Worm (Caenorhabditis elegans) whole organism, L4 larva: ENCODE data around the gene B0361.9.

Experiments used
- F10B5.3 ChIP-seq: sonication (generic microtip); optimal IDR thresholded peaks from 2 replicates; lab custom pipeline; 2016; ENCODE audit warnings: mild to moderate bottlenecking, missing genetic modification characterization, missing compliant biosample characterization
- T26A8.4 ChIP-seq: fragments of 200-800 bp; sonication (Bioruptor generic); IDR thresholded peaks from 2 replicates; pipeline ENCODE4 v1.3.6; 2022; ENCODE audit warnings: missing genetic modification characterization, missing compliant biosample characterization
- Y105C5A.15 ChIP-seq: fragments of 200-800 bp; sonication (Bioruptor generic); IDR thresholded peaks from 2 replicates; pipeline ENCODE4 v1.3.6; 2022; ENCODE audit warnings: missing genetic modification characterization, missing compliant biosample characterization
- Y48G9A.11 ChIP-seq: fragments of 200-800 bp; sonication (Bioruptor generic); IDR thresholded peaks from 2 replicates; pipeline ENCODE4 v1.3.6; 2022; ENCODE audit warnings: missing genetic modification reagents, missing genetic modification characterization, missing compliant biosample characterization
- Y5F2A.4 ChIP-seq: fragments of 200-800 bp; sonication (Bioruptor generic); optimal IDR thresholded peaks from 2 replicates; lab custom pipeline; 2018; ENCODE audit warnings: mild to moderate bottlenecking, missing genetic modification characterization, missing compliant biosample characterization
- ZK546.5 ChIP-seq, 2 experiments: sonication (generic microtip); optimal IDR thresholded peaks; 2 replicates each; lab custom pipeline; 2017; ENCODE audit warnings: missing biosample characterization in 2 of 2, missing genetic modification characterization in 2 of 2
- aly-2 ChIP-seq: sonication (generic microtip); optimal IDR thresholded peaks from 2 replicates; lab custom pipeline; 2018; ENCODE audit warnings: missing biosample characterization, missing genetic modification characterization
- ama-1 ChIP-seq: fragments of 150-350 bp; optimal IDR thresholded peaks from 2 replicates; lab custom pipeline; 2014; ENCODE audit warnings: inconsistent platforms, mixed read lengths
- arid-1 ChIP-seq: fragments of 200-800 bp; sonication (Bioruptor generic); conservative IDR thresholded peaks from 2 replicates; pipeline ENCODE4 v1.3.6; 2022; ENCODE audit warnings: missing genetic modification reagents, missing genetic modification characterization, missing compliant biosample characterization
- cey-2 ChIP-seq: sonication (generic microtip); optimal IDR thresholded peaks from 3 replicates; lab custom pipeline; 2017; ENCODE audit warnings: missing genetic modification characterization, mild to moderate bottlenecking, missing compliant biosample characterization, antibody characterized with exemption, borderline replicate concordance; ENCODE audit not compliant: insufficient read depth
- daf-16 ChIP-seq, 3 experiments: sonication (generic microtip); optimal IDR thresholded peaks; 2 replicates each; lab custom pipeline; 2016 to 2017; ENCODE audit warnings: missing genetic modification characterization in 3 of 3, missing genetic modification reagents in 3 of 3, mild to moderate bottlenecking in 2 of 3, missing compliant biosample characterization in 2 of 3, missing biosample characterization in 1 of 3, moderate library complexity in 1 of 3
- daf-8 ChIP-seq: fragments of 200-800 bp; sonication (Bioruptor generic); IDR thresholded peaks from 2 replicates; pipeline ENCODE4 v1.3.6; 2022; ENCODE audit warnings: missing genetic modification characterization, missing compliant biosample characterization
- dmd-8 ChIP-seq: fragments of 200-800 bp; sonication (Bioruptor generic); IDR thresholded peaks from 2 replicates; pipeline ENCODE4 v1.3.6; 2022; ENCODE audit warnings: missing genetic modification characterization, missing compliant biosample characterization
- dpl-1 ChIP-seq: fragments of 150-350 bp; optimal IDR thresholded peaks from 2 replicates; lab custom pipeline; 2014; ENCODE audit warnings: missing biosample characterization, missing genetic modification reagents, missing genetic modification characterization
- dve-1 ChIP-seq: sonication (generic microtip); optimal IDR thresholded peaks from 2 replicates; lab custom pipeline; 2017; ENCODE audit warnings: antibody characterized with exemption, mild to moderate bottlenecking, missing genetic modification characterization, missing compliant biosample characterization; ENCODE audit not compliant: insufficient read depth
- egl-27 ChIP-seq: sonication (generic microtip); optimal IDR thresholded peaks from 3 replicates; lab custom pipeline; 2017; ENCODE audit warnings: missing biosample characterization, missing genetic modification reagents, missing genetic modification characterization
- fkh-10 ChIP-seq: fragments of 150-350 bp; optimal IDR thresholded peaks from 2 replicates; lab custom pipeline; 2014; ENCODE audit warnings: missing biosample characterization, missing genetic modification reagents, missing genetic modification characterization
- hlh-11 ChIP-seq: fragments of 200-800 bp; sonication (Bioruptor generic); optimal IDR thresholded peaks from 2 replicates; lab custom pipeline; 2018; ENCODE audit warnings: mild to moderate bottlenecking, missing genetic modification characterization, missing compliant biosample characterization
- hmg-1.1 ChIP-seq: fragments of 200-800 bp; sonication (Bioruptor generic); IDR thresholded peaks from 2 replicates; pipeline ENCODE4 v1.3.6; 2022; ENCODE audit warnings: missing genetic modification reagents, missing genetic modification characterization, missing compliant biosample characterization
- lim-7 ChIP-seq: fragments of 200-800 bp; sonication (Bioruptor generic); IDR thresholded peaks from 2 replicates; pipeline ENCODE4 v1.3.6; 2022; ENCODE audit warnings: missing genetic modification characterization, missing compliant biosample characterization
- lin-13 ChIP-seq: fragments of 150-350 bp; optimal IDR thresholded peaks from 2 replicates; lab custom pipeline; 2014; ENCODE audit warnings: missing biosample characterization, missing genetic modification reagents, missing genetic modification characterization
- lin-15B ChIP-seq: fragments of 150-350 bp; sonication (generic microtip); optimal IDR thresholded peaks from 3 replicates; lab custom pipeline; 2014; ENCODE audit warnings: missing biosample characterization, missing genetic modification characterization
- lin-38 ChIP-seq: fragments of 200-800 bp; sonication (Bioruptor generic); IDR thresholded peaks from 2 replicates; pipeline ENCODE4 v1.3.6; 2022; ENCODE audit warnings: missing genetic modification reagents, missing genetic modification characterization, missing compliant biosample characterization
- lir-3 ChIP-seq: sonication (generic microtip); optimal IDR thresholded peaks from 2 replicates; lab custom pipeline; 2016; ENCODE audit warnings: mild to moderate bottlenecking, missing genetic modification characterization, missing compliant biosample characterization
- mdl-1 ChIP-seq, 2 experiments: fragments of 150-350 bp in 1 of 2; sonication (generic microtip) in 1 of 2; optimal IDR thresholded peaks; 2 replicates each; lab custom pipeline; 2014 to 2017; ENCODE audit warnings: missing biosample characterization in 2 of 2, missing genetic modification characterization in 2 of 2
- mdt-29 ChIP-seq: fragments of 200-800 bp; sonication (Bioruptor generic); IDR thresholded peaks from 2 replicates; pipeline ENCODE4 v1.3.6; 2022; ENCODE audit warnings: missing genetic modification reagents, missing genetic modification characterization, missing compliant biosample characterization
- mes-2 ChIP-seq: sonication (generic microtip); optimal IDR thresholded peaks from 2 replicates; lab custom pipeline; 2016; ENCODE audit warnings: missing genotype, mild to moderate bottlenecking, missing genetic modification characterization, missing compliant biosample characterization; ENCODE audit not compliant: poor library complexity, severe bottlenecking
- mxl-3 ChIP-seq: fragments of 200-800 bp; sonication (Bioruptor generic); optimal IDR thresholded peaks from 2 replicates; lab custom pipeline; 2018; ENCODE audit warnings: mild to moderate bottlenecking, missing genetic modification characterization, missing compliant biosample characterization
- nhr-10 ChIP-seq: fragments of 150-350 bp; optimal IDR thresholded peaks from 2 replicates; lab custom pipeline; 2014; ENCODE audit warnings: missing biosample characterization, missing genetic modification characterization
- nhr-11 ChIP-seq: fragments of 150-350 bp; optimal IDR thresholded peaks from 2 replicates; lab custom pipeline; 2014; ENCODE audit warnings: missing biosample characterization, missing genetic modification characterization
- nhr-237 ChIP-seq: sonication (generic microtip); optimal IDR thresholded peaks from 2 replicates; lab custom pipeline; 2017; ENCODE audit warnings: missing biosample characterization, missing genetic modification characterization
- nhr-25 ChIP-seq: sonication (generic microtip); optimal IDR thresholded peaks from 2 replicates; lab custom pipeline; 2017; ENCODE audit warnings: missing genetic modification characterization, mild to moderate bottlenecking, missing compliant biosample characterization, antibody characterized with exemption, moderate library complexity, borderline replicate concordance; ENCODE audit not compliant: insufficient read depth
- nhr-28 ChIP-seq: fragments of 150-350 bp; optimal IDR thresholded peaks from 2 replicates; lab custom pipeline; 2014; ENCODE audit warnings: missing biosample characterization, missing genetic modification characterization
- nhr-42 ChIP-seq: fragments of 200-800 bp; sonication (Bioruptor generic); IDR thresholded peaks from 2 replicates; pipeline ENCODE4 v1.3.6; 2022; ENCODE audit warnings: missing genetic modification characterization, missing compliant biosample characterization
- nhr-48 ChIP-seq: sonication (generic microtip); optimal IDR thresholded peaks from 2 replicates; lab custom pipeline; 2016; ENCODE audit warnings: mild to moderate bottlenecking, missing genetic modification characterization, missing compliant biosample characterization
- nhr-6 ChIP-seq: fragments of 150-350 bp; optimal IDR thresholded peaks from 2 replicates; lab custom pipeline; 2014; ENCODE audit warnings: missing biosample characterization, missing genetic modification characterization
- rbr-2 ChIP-seq: sonication (generic microtip); optimal IDR thresholded peaks from 2 replicates; lab custom pipeline; 2016; ENCODE audit warnings: missing genotype, missing genetic modification characterization, missing compliant biosample characterization
- sdz-12 ChIP-seq: fragments of 200-800 bp; sonication (Bioruptor generic); optimal IDR thresholded peaks from 2 replicates; lab custom pipeline; 2018; ENCODE audit warnings: mild to moderate bottlenecking, missing genetic modification characterization, missing compliant biosample characterization
- skn-1 ChIP-seq: fragments of 150-350 bp; optimal IDR thresholded peaks from 2 replicates; lab custom pipeline; 2014; ENCODE audit warnings: missing biosample characterization, missing genetic modification characterization
- spr-3 ChIP-seq: fragments of 200-800 bp; sonication (Bioruptor generic); optimal IDR thresholded peaks from 2 replicates; lab custom pipeline; 2018; ENCODE audit warnings: mild to moderate bottlenecking, missing genetic modification characterization, missing compliant biosample characterization
- tag-97 ChIP-seq: fragments of 200-800 bp; sonication (Bioruptor generic); IDR thresholded peaks from 2 replicates; pipeline ENCODE4 v1.3.6; 2022; ENCODE audit warnings: missing genetic modification characterization, missing compliant biosample characterization
- tra-1 ChIP-seq: fragments of 200-800 bp; sonication (Bioruptor generic); IDR thresholded peaks from 2 replicates; pipeline ENCODE4 v1.3.6; 2022; ENCODE audit warnings: missing genetic modification reagents, missing genetic modification characterization, missing compliant biosample characterization
- unc-130 ChIP-seq: sonication (generic microtip); optimal IDR thresholded peaks from 2 replicates; lab custom pipeline; 2016; ENCODE audit warnings: missing genetic modification reagents, missing genetic modification characterization, missing compliant biosample characterization
- unc-62 ChIP-seq, 3 experiments: fragments of 150-350 bp in 1 of 3; sonication (generic microtip); optimal IDR thresholded peaks in 2 of 3; peaks in 1 of 3; 1 replicate in 1 of 3; 2 replicates in 2 of 3; lab custom pipeline; 2014 to 2017; ENCODE audit warnings: missing biosample characterization in 3 of 3, missing genetic modification characterization in 3 of 3, missing genetic modification reagents in 3 of 3, missing genotype in 1 of 3
- vab-7 ChIP-seq: fragments of 200-800 bp; sonication (Bioruptor generic); IDR thresholded peaks from 2 replicates; pipeline ENCODE4 v1.3.6; 2022; ENCODE audit warnings: missing genetic modification reagents, missing genetic modification characterization, missing compliant biosample characterization
- zfp-2 ChIP-seq: sonication (generic microtip); optimal IDR thresholded peaks from 2 replicates; lab custom pipeline; 2016; ENCODE audit warnings: mild to moderate bottlenecking, missing genetic modification characterization, missing compliant biosample characterization
- zfp-3 ChIP-seq: fragments of 200-800 bp; sonication (Bioruptor generic); conservative IDR thresholded peaks from 2 replicates; pipeline ENCODE4 v1.3.6; 2022; ENCODE audit warnings: missing genetic modification reagents, missing genetic modification characterization, missing compliant biosample characterization
- ztf-11 ChIP-seq: fragments of 150-350 bp; optimal IDR thresholded peaks from 2 replicates; lab custom pipeline; 2014; ENCODE audit warnings: missing biosample characterization, missing genetic modification characterization
- ztf-7 ChIP-seq: fragments of 150-350 bp; optimal IDR thresholded peaks from 2 replicates; lab custom pipeline; 2014; ENCODE audit warnings: missing biosample characterization, missing genetic modification characterization

B0361.9 gene

ce11 chrIII:7275296-7275695, 24.1 kb downstream of the B0361.9 start, which contains the start of gene psd-1:
Gene psd-1 (minus strand): TSS chrIII:7275396.
- TF ChIP-seq vab-7 (GFP tag; lab: Robert Waterston, UW) = no peak
- no peak for TF ChIP-seq hmg-1.1 (GFP tag; lab: Robert Waterston, UW)
- TF ChIP-seq zfp-3 (GFP tag; lab: Robert Waterston, UW) = no peak
- TF ChIP-seq nhr-42 (GFP tag; lab: Robert Waterston, UW) = no peak
- TF ChIP-seq mdl-1 (tag; optimal IDR thresholded peaks at IDR 0.05; lab: Kevin White, UChicago) = no peak
- no peak for TF ChIP-seq daf-16 (GFP tag; optimal IDR thresholded peaks at IDR 0.05; lab: Kevin White, UChicago)
- TF ChIP-seq daf-16 (tag; optimal IDR thresholded peaks at IDR 0.05; lab: Kevin White, UChicago) = no peak

ce11 chrIII:7273718-7274117, 25.7 kb downstream of the B0361.9 start:
- TF ChIP-seq Y48G9A.11 (GFP tag; lab: Robert Waterston, UW) (no peak), spr-3 (GFP tag; lab: Kevin White, UChicago) (no peak), arid-1 (GFP tag; lab: Robert Waterston, UW) (no peak), dve-1 (tag; lab: Kevin White, UChicago) (no peak), nhr-48 (no peak), mdt-29 (GFP tag; lab: Robert Waterston, UW) (no peak), vab-7 (GFP tag; lab: Robert Waterston, UW) (no peak), nhr-6 (tag; lab: Kevin White, UChicago) (no peak), Y105C5A.15 (GFP tag; lab: Robert Waterston, UW) (no peak), lin-15B (no peak), hlh-11 (peak; percentile 28), nhr-237 (tag; lab: Kevin White, UChicago) (no peak), aly-2 (tag; lab: Kevin White, UChicago) (no peak), fkh-10 (GFP tag; lab: Kevin White, UChicago) (no peak), ztf-7 (tag; lab: Kevin White, UChicago) (no peak), nhr-10 (tag; lab: Kevin White, UChicago) (no peak), nhr-42 (GFP tag; lab: Robert Waterston, UW) (no peak), egl-27 (tag; lab: Kevin White, UChicago) (no peak), mxl-3 (GFP tag; lab: Kevin White, UChicago) (peak; percentile 2), F10B5.3 (tag; lab: Kevin White, UChicago) (no peak), tag-97 (GFP tag; lab: Robert Waterston, UW) (no peak), tra-1 (GFP tag; lab: Robert Waterston, UW) (no peak), Y5F2A.4 (GFP tag; lab: Kevin White, UChicago) (no peak), unc-130 (no peak), skn-1 (tag; lab: Kevin White, UChicago) (no peak), nhr-28 (tag; lab: Kevin White, UChicago) (peak; percentile 44), daf-8 (no peak), dpl-1 (GFP tag; lab: Kevin White, UChicago) (no peak), rbr-2 (tag; lab: Kevin White, UChicago) (no peak), T26A8.4 (GFP tag; lab: Robert Waterston, UW) (no peak), lin-38 (GFP tag; lab: Robert Waterston, UW) (no peak), zfp-2 (tag; lab: Kevin White, UChicago) (no peak), lim-7 (GFP tag; lab: Robert Waterston, UW) (no peak), lir-3 (no peak), ZK546.5 (tag; optimal IDR thresholded peaks at IDR 0.05; lab: Kevin White, UChicago) (no peak), nhr-25 (tag; lab: Kevin White, UChicago) (no peak), cey-2 (no peak), dmd-8 (GFP tag; lab: Robert Waterston, UW) (no peak), ztf-11 (tag; lab: Kevin White, UChicago) (no peak), unc-62 (GFP tag; optimal IDR thresholded peaks at IDR 0.05 in 1 of 2; lab: Kevin White, UChicago) (no peak), unc-62 (tag; optimal IDR thresholded peaks at IDR 0.05; lab: Kevin White, UChicago) (no peak), nhr-11 (no peak), mdl-1 (tag; optimal IDR thresholded peaks at IDR 0.05; lab: Kevin White, UChicago) (peak in 1 of 2 experiments; percentile 63), lin-13 (GFP tag; lab: Kevin White, UChicago) (no peak), sdz-12 (no peak), mes-2 (tag; lab: Kevin White, UChicago) (no peak), ama-1 (lab: Kevin White, UChicago) (no peak)
